Fruit fly (Drosophila melanogaster): ENCODE measurements around the gene Cdk2.

DNA sequence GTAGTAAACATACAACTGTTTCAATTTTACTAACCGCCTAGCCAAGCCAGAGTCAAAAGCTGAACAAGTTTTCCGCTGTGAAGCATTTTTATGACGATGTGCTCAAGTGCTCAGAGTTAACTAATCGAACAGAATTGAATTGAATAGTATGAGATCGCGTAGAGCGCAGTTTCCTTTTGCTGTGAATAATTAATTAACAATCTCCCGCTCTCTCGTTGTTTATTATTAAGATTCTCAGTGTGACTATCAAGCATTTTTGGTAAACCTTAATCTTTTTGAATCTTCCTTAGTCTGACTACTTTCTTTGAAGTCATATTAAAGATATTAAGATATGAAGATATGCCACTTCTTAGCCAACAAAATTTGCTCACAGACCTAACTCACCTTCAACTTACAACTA, 9.8 kb downstream of the Cdk2 start, which contains the start of gene CG31200:
- TF ChIP-seq mam (GFP tag; optimal IDR thresholded peaks at IDR 0.05) (no peak), CG3065 (GFP tag; optimal IDR thresholded peaks at IDR 0.05) (no peak), slou (GFP tag; optimal IDR thresholded peaks at IDR 0.05) (no peak), fu2 (GFP tag; optimal IDR thresholded peaks at IDR 0.05) (no peak), Atf3 (GFP tag; optimal IDR thresholded peaks at IDR 0.05) (no peak), ci (GFP tag; IDR thresholded peaks at IDR 0.05) (no peak)

Measured in whole organism, embryonic.